Fruit fly (Drosophila melanogaster) Kc167 (cell line): ENCODE data around the gene Cat.

Experiments
- Sin3A ChIP-seq: fragments of >200 bp; optimal IDR thresholded peaks from 2 replicates; lab custom pipeline; 2018; ENCODE audit warnings: missing external identifiers
- h ChIP-seq: fragments of >200 bp; optimal IDR thresholded peaks from 3 replicates; lab custom pipeline; 2018; ENCODE audit warnings: missing external identifiers

- TF ChIP-seq h (no peak), Sin3A (lab: Kevin White, UChicago) (no peak)
Measured at dm6 chr3L:18846233-18846271, 23.6 kb downstream of the Cat start, which contains the start of gene Indy.
